Worm (Caenorhabditis elegans) whole organism, early embryonic: ENCODE measurements around the gene nhr-252.

Source experiments
- aly-1 ChIP-seq: sonication (generic microtip); optimal IDR thresholded peaks from 2 replicates; lab custom pipeline; 2016; ENCODE audit warnings: missing genetic modification characterization, missing compliant biosample characterization
- ceh-36 ChIP-seq: sonication (generic microtip); optimal IDR thresholded peaks from 2 replicates; lab custom pipeline; 2016; ENCODE audit warnings: missing genetic modification characterization, inconsistent platforms, missing compliant biosample characterization
- hmg-4 ChIP-seq: fragments of 200-800 bp; sonication (Bioruptor generic); optimal IDR thresholded peaks from 2 replicates; lab custom pipeline; 2018; ENCODE audit warnings: mild to moderate bottlenecking, missing genetic modification characterization, missing compliant biosample characterization
- scrt-1 ChIP-seq: fragments of 200-800 bp; sonication (Bioruptor generic); IDR thresholded peaks from 2 replicates; pipeline ENCODE4 v1.3.6; 2022; ENCODE audit warnings: missing genetic modification characterization, missing compliant biosample characterization
- sea-1 ChIP-seq: fragments of 200-800 bp; sonication (Bioruptor generic); conservative IDR thresholded peaks from 2 replicates; pipeline ENCODE4 v1.3.6; 2022; ENCODE audit warnings: missing genetic modification characterization, missing compliant biosample characterization
- tbx-11 ChIP-seq: fragments of 200-800 bp; sonication (Bioruptor generic); IDR thresholded peaks from 2 replicates; pipeline ENCODE4 v1.3.6; 2022; ENCODE audit warnings: missing genetic modification characterization, missing compliant biosample characterization

DNA sequence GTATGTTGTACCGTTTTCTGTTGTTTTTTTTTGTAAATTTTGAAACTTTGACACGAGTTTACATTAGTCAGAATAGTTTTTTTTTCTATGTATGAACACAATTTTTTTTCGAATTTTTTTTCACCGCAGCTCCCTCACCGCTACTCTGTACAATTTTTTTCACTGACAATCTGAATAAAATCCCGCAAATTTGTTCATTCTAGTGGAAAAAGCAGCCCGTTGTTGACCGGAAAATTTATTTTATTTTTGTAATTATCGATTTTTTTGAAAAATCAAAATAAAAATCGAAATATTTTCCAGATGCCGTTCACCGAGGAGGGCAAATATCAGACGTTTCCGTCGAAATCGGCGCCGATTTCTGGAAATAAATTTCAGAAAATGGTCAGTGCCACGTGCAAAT is 45.0 kb upstream of the nhr-252 start, which contains the start of gene T22H9.1:
- TF ChIP-seq sea-1 (GFP tag; lab: Robert Waterston, UW) (no peak), scrt-1 (no peak), hmg-4 (no peak), tbx-11 (GFP tag; lab: Robert Waterston, UW) (no peak), ceh-36 (no peak), aly-1 (no peak)
